Comparison of ENCODE assay signal across 3 worm cellular contexts in the genomic region with DNA sequence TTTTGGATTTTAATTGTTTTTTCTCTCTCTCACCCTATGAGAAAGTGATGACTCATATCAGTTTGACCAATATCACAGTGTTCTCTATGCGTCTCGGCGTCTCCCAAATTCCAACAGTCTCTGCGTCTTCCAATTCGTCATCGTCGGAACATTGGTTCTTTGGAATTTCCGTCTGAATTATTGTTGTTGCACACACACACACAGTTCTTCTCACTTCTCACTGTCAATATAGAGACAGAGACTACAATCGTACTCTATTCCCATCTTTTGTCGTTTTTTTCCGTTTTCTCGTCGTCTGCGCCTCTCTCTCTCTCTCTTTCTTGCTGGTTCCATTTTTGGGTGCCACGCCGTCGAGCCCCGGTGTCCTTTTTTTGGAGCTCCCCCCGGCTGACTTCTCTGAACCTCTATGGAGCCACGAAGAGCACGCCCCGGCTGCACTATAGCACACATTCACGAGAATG.
A peak's percentile ranks its signal among the peaks of the same experiment; 100 is the strongest.
TF ChIP-seq lines count a peak whose summit lies in the region.

No protein-coding gene starts in this region.

TF ChIP-seq in whole organism, L2 larva, 48 proteins besides CTCF, POLR2A, EP300 and RAD21 (continued from another document):
- TF ChIP-seq lin-39 (tag; optimal IDR thresholded peaks at IDR 0.05; lab: Kevin White, UChicago), result no peak
- no peak for TF ChIP-seq nhr-77 (tag; optimal IDR thresholded peaks at IDR 0.05; lab: Kevin White, UChicago)
- TF ChIP-seq R02D3.7 (tag; optimal IDR thresholded peaks at IDR 0.05; lab: Kevin White, UChicago), result no peak
- no peak for TF ChIP-seq unc-39 (tag; optimal IDR thresholded peaks at IDR 0.05; lab: Kevin White, UChicago)
- TF ChIP-seq lsy-2 (tag; optimal IDR thresholded peaks at IDR 0.05; lab: Kevin White, UChicago), result no peak
- no peak for TF ChIP-seq ceh-16 (tag; optimal IDR thresholded peaks at IDR 0.05; lab: Kevin White, UChicago)
- TF ChIP-seq sem-4 (tag; optimal IDR thresholded peaks at IDR 0.05; lab: Kevin White, UChicago), result no peak
- no peak for TF ChIP-seq mab-5 (tag; optimal IDR thresholded peaks at IDR 0.05; lab: Kevin White, UChicago)
- no peak for TF ChIP-seq lin-13 (GFP tag; optimal IDR thresholded peaks at IDR 0.05; lab: Kevin White, UChicago)
- TF ChIP-seq gmeb-1 (tag; optimal IDR thresholded peaks at IDR 0.05; lab: Kevin White, UChicago), result no peak
- no peak for TF ChIP-seq ztf-1 (GFP tag; conservative IDR thresholded peaks at IDR 0.05; lab: Robert Waterston, UW)
- peak; percentile 58 for TF ChIP-seq sma-3 (GFP tag; optimal IDR thresholded peaks at IDR 0.05; lab: Kevin White, UChicago)
- TF ChIP-seq sma-9 (GFP tag; optimal IDR thresholded peaks at IDR 0.05; lab: Kevin White, UChicago), result no peak
- no peak for TF ChIP-seq sma-9 (tag; optimal IDR thresholded peaks at IDR 0.05; lab: Kevin White, UChicago)

TF ChIP-seq in whole organism, L3 larva, 47 proteins besides CTCF, POLR2A, EP300 and RAD21 (continued from another document):
- TF ChIP-seq ama-1 (optimal IDR thresholded peaks at IDR 0.05; lab: Kevin White, UChicago), result no peak
- TF ChIP-seq nhr-12 (tag; optimal IDR thresholded peaks at IDR 0.05; lab: Kevin White, UChicago), result no peak
- TF ChIP-seq pqm-1 (tag; optimal IDR thresholded peaks at IDR 0.05; lab: Kevin White, UChicago), result peak; percentile 45
- TF ChIP-seq egl-5 (tag; optimal IDR thresholded peaks at IDR 0.05; lab: Kevin White, UChicago), result peak; percentile 9
- TF ChIP-seq elt-2 (tag; optimal IDR thresholded peaks at IDR 0.05; lab: Kevin White, UChicago), result peak; percentile 48
- no peak for TF ChIP-seq tbx-2 (tag; optimal IDR thresholded peaks at IDR 0.05; lab: Kevin White, UChicago)
- peak; percentile 10 for TF ChIP-seq snpc-4 (tag; optimal IDR thresholded peaks at IDR 0.05; lab: Kevin White, UChicago)
- peak; percentile 82 for TF ChIP-seq pha-4 (tag; optimal IDR thresholded peaks at IDR 0.05; lab: Kevin White, UChicago)
- no peak for TF ChIP-seq elt-1 (tag; optimal IDR thresholded peaks at IDR 0.05; lab: Kevin White, UChicago)
- TF ChIP-seq ztf-11 (tag; optimal IDR thresholded peaks at IDR 0.05; lab: Kevin White, UChicago), result no peak
- TF ChIP-seq nhr-25 (tag; optimal IDR thresholded peaks at IDR 0.05; lab: Kevin White, UChicago), result no peak

TF ChIP-seq in whole organism, L4 larva, 104 proteins besides CTCF, POLR2A, EP300 and RAD21 (continued from another document):
- TF ChIP-seq duxl-1 (tag; optimal IDR thresholded peaks at IDR 0.05; lab: Kevin White, UChicago; ENCODE audit: poor library complexity) (no peak), nhr-237 (tag; optimal IDR thresholded peaks at IDR 0.05; lab: Kevin White, UChicago) (no peak), lin-15B (tag; optimal IDR thresholded peaks at IDR 0.05; lab: Kevin White, UChicago) (no peak), tag-97 (GFP tag; IDR thresholded peaks at IDR 0.05; lab: Robert Waterston, UW) (no peak), dmd-6 (GFP tag; IDR thresholded peaks at IDR 0.05; lab: Robert Waterston, UW) (0 out of 2 replicates have a peak, but pooled peaks have one; percentile 23), nhr-48 (tag; optimal IDR thresholded peaks at IDR 0.05; lab: Kevin White, UChicago) (no peak), lim-7 (GFP tag; IDR thresholded peaks at IDR 0.05; lab: Robert Waterston, UW) (no peak), spr-1 (tag; optimal IDR thresholded peaks at IDR 0.05; lab: Kevin White, UChicago) (no peak), nhr-102 (tag; optimal IDR thresholded peaks at IDR 0.05; lab: Kevin White, UChicago) (no peak), F44E2.7 (GFP tag; IDR thresholded peaks at IDR 0.05; lab: Robert Waterston, UW) (no peak), nhr-111 (GFP tag; optimal IDR thresholded peaks at IDR 0.05; lab: Kevin White, UChicago) (no peak), nhr-76 (tag; optimal IDR thresholded peaks at IDR 0.05; lab: Kevin White, UChicago) (no peak), ceh-20 (GFP tag; IDR thresholded peaks at IDR 0.05; lab: Robert Waterston, UW) (no peak), ceh-44 (GFP tag; IDR thresholded peaks at IDR 0.05; lab: Robert Waterston, UW) (no peak), ceh-62 (tag; optimal IDR thresholded peaks at IDR 0.05; lab: Kevin White, UChicago) (no peak), mes-2 (tag; optimal IDR thresholded peaks at IDR 0.05; lab: Kevin White, UChicago; ENCODE audit: poor library complexity, severe bottlenecking) (peak; percentile 50), ZK546.5 (tag; optimal IDR thresholded peaks at IDR 0.05; lab: Kevin White, UChicago) (no peak), lin-39 (tag; optimal IDR thresholded peaks at IDR 0.05; lab: Kevin White, UChicago) (no peak), pha-4 (GFP tag; IDR thresholded peaks at IDR 0.05; lab: Robert Waterston, UW) (0 out of 2 replicates have a peak, but pooled peaks have one; percentile 23), pha-4 (tag; optimal IDR thresholded peaks at IDR 0.05; lab: Kevin White, UChicago) (peak; percentile 50), unc-130 (GFP tag; optimal IDR thresholded peaks at IDR 0.05; lab: Kevin White, UChicago) (no peak), hif-1 (tag; optimal IDR thresholded peaks at IDR 0.05; lab: Kevin White, UChicago) (peak in 1 of 2 experiments; percentile 19), ceh-82 (tag; optimal IDR thresholded peaks at IDR 0.05; lab: Kevin White, UChicago) (no peak), D1046.2 (GFP tag; IDR thresholded peaks at IDR 0.05; lab: Robert Waterston, UW) (no peak), nhr-28 (tag; optimal IDR thresholded peaks at IDR 0.05; lab: Kevin White, UChicago) (peak; percentile 96), fos-1 (tag; optimal IDR thresholded peaks at IDR 0.05; lab: Kevin White, UChicago) (no peak), hlh-30 (tag; optimal IDR thresholded peaks at IDR 0.05; lab: Kevin White, UChicago; ENCODE audit: insufficient read depth) (peak; percentile 16), unc-62 (GFP tag; optimal IDR thresholded peaks at IDR 0.05 in 1 of 2; lab: Kevin White, UChicago) (peak in 1 of 2 experiments; percentile 78), unc-62 (tag; optimal IDR thresholded peaks at IDR 0.05; lab: Kevin White, UChicago) (no peak), skn-1 (tag; optimal IDR thresholded peaks at IDR 0.05; lab: Kevin White, UChicago) (no peak), F37D6.2 (tag; optimal IDR thresholded peaks at IDR 0.05; lab: Kevin White, UChicago) (no peak), ctbp-1 (GFP tag; IDR thresholded peaks at IDR 0.05; lab: Robert Waterston, UW) (no peak), set-16 (GFP tag; IDR thresholded peaks at IDR 0.05; lab: Robert Waterston, UW) (peak; percentile 60), spr-3 (GFP tag; optimal IDR thresholded peaks at IDR 0.05; lab: Kevin White, UChicago) (no peak), mep-1 (tag; optimal IDR thresholded peaks at IDR 0.05; lab: Kevin White, UChicago) (peak; percentile 22), ceh-28 (tag; optimal IDR thresholded peaks at IDR 0.05; lab: Kevin White, UChicago) (no peak), F49E8.2 (tag; optimal IDR thresholded peaks at IDR 0.05; lab: Kevin White, UChicago; ENCODE audit: borderline replicate concordance) (no peak), egl-43 (GFP tag; IDR thresholded peaks at IDR 0.05; lab: Robert Waterston, UW) (0 out of 2 replicates have a peak, but pooled peaks have one; percentile 4), F26F4.8 (GFP tag; conservative IDR thresholded peaks at IDR 0.05; lab: Robert Waterston, UW) (no peak), mdt-29 (GFP tag; IDR thresholded peaks at IDR 0.05; lab: Robert Waterston, UW) (no peak), nhr-6 (tag; optimal IDR thresholded peaks at IDR 0.05; lab: Kevin White, UChicago) (no peak), nhr-10 (tag; optimal IDR thresholded peaks at IDR 0.05; lab: Kevin White, UChicago) (no peak), mxl-2 (GFP tag; conservative IDR thresholded peaks at IDR 0.05; lab: Robert Waterston, UW) (no peak), nhr-42 (GFP tag; IDR thresholded peaks at IDR 0.05; lab: Robert Waterston, UW) (no peak), arid-1 (GFP tag; conservative IDR thresholded peaks at IDR 0.05; lab: Robert Waterston, UW) (no peak), ces-1 (GFP tag; optimal IDR thresholded peaks at IDR 0.05; lab: Kevin White, UChicago) (no peak), attf-4 (tag; optimal IDR thresholded peaks at IDR 0.05; lab: Kevin White, UChicago) (no peak), Y105C5A.15 (GFP tag; IDR thresholded peaks at IDR 0.05; lab: Robert Waterston, UW) (no peak), fkh-10 (GFP tag; optimal IDR thresholded peaks at IDR 0.05; lab: Kevin White, UChicago) (no peak), ceh-32 (tag; optimal IDR thresholded peaks at IDR 0.05; lab: Kevin White, UChicago; ENCODE audit: poor library complexity) (no peak), lin-38 (GFP tag; IDR thresholded peaks at IDR 0.05; lab: Robert Waterston, UW) (no peak; the same call in 1 of the 2 replicates), ZK337.2 (GFP tag; IDR thresholded peaks at IDR 0.05; lab: Robert Waterston, UW) (no peak), Y75B8A.6 (GFP tag; IDR thresholded peaks at IDR 0.05; lab: Robert Waterston, UW) (no peak), snpc-4 (tag; optimal IDR thresholded peaks at IDR 0.05; lab: Kevin White, UChicago) (no peak), nhr-41 (GFP tag; IDR thresholded peaks at IDR 0.05; lab: Robert Waterston, UW) (no peak), lir-3 (tag; optimal IDR thresholded peaks at IDR 0.05; lab: Kevin White, UChicago) (no peak), nhr-25 (tag; optimal IDR thresholded peaks at IDR 0.05; lab: Kevin White, UChicago; ENCODE audit: borderline replicate concordance, insufficient read depth) (no peak), snpc-1.2 (GFP tag; IDR thresholded peaks at IDR 0.05; lab: Robert Waterston, UW) (no peak), lin-13 (GFP tag; optimal IDR thresholded peaks at IDR 0.05; lab: Kevin White, UChicago) (no peak), hlh-11 (tag; optimal IDR thresholded peaks at IDR 0.05; lab: Kevin White, UChicago) (peak; percentile 73), unc-39 (tag; optimal IDR thresholded peaks at IDR 0.05; lab: Kevin White, UChicago) (no peak), daf-16 (GFP tag; optimal IDR thresholded peaks at IDR 0.05; lab: Kevin White, UChicago) (no peak), daf-16 (tag; optimal IDR thresholded peaks at IDR 0.05; lab: Kevin White, UChicago) (peak; percentile 47), zip-11 (GFP tag; IDR thresholded peaks at IDR 0.05; lab: Robert Waterston, UW) (no peak), daf-8 (GFP tag; IDR thresholded peaks at IDR 0.05; lab: Robert Waterston, UW) (no peak), madf-5 (GFP tag; IDR thresholded peaks at IDR 0.05; lab: Robert Waterston, UW) (no peak), Y48G9A.11 (GFP tag; IDR thresholded peaks at IDR 0.05; lab: Robert Waterston, UW) (no peak), lin-29 (GFP tag; IDR thresholded peaks at IDR 0.05; lab: Robert Waterston, UW) (no peak), lsy-2 (tag; optimal IDR thresholded peaks at IDR 0.05; lab: Kevin White, UChicago) (peak in 1 of 2 experiments; percentile 15), zip-2 (tag; optimal IDR thresholded peaks at IDR 0.05; lab: Kevin White, UChicago) (no peak), egl-27 (tag; optimal IDR thresholded peaks at IDR 0.05; lab: Kevin White, UChicago) (no peak), saeg-2 (GFP tag; IDR thresholded peaks at IDR 0.05; lab: Robert Waterston, UW) (no peak), gei-8 (GFP tag; optimal IDR thresholded peaks at IDR 0.05; lab: Kevin White, UChicago) (no peak), ztf-11 (tag; optimal IDR thresholded peaks at IDR 0.05; lab: Kevin White, UChicago) (no peak), ama-1 (optimal IDR thresholded peaks at IDR 0.05; lab: Kevin White, UChicago) (no peak), dpl-1 (GFP tag; optimal IDR thresholded peaks at IDR 0.05; lab: Kevin White, UChicago) (no peak), tra-1 (GFP tag; IDR thresholded peaks at IDR 0.05; lab: Robert Waterston, UW) (no peak), T26A8.4 (GFP tag; IDR thresholded peaks at IDR 0.05; lab: Robert Waterston, UW) (no peak), dmd-8 (GFP tag; IDR thresholded peaks at IDR 0.05; lab: Robert Waterston, UW) (no peak), lin-1 (GFP tag; IDR thresholded peaks at IDR 0.05; lab: Robert Waterston, UW) (no peak), ztf-7 (tag; optimal IDR thresholded peaks at IDR 0.05; lab: Kevin White, UChicago) (no peak), hmg-1.1 (GFP tag; IDR thresholded peaks at IDR 0.05; lab: Robert Waterston, UW) (0 out of 2 replicates have a peak, but pooled peaks have one; percentile 11), mdl-1 (tag; optimal IDR thresholded peaks at IDR 0.05; lab: Kevin White, UChicago) (peak; percentile 11 to 67)
